Worm (Caenorhabditis elegans) whole organism, late embryonic: ENCODE measurements around the gene fut-4.

ENCODE experiments used
- ama-1 ChIP-seq: fragments of 150-350 bp; optimal IDR thresholded peaks from 2 replicates; lab custom pipeline; 2014
- ceh-14 ChIP-seq: sonication (generic microtip); optimal IDR thresholded peaks from 2 replicates; lab custom pipeline; 2016; ENCODE audit warnings: missing genotype, missing genetic modification characterization, missing compliant biosample characterization
- eyg-1 ChIP-seq: sonication (generic microtip); optimal IDR thresholded peaks from 2 replicates; lab custom pipeline; 2016; ENCODE audit warnings: missing genotype, missing genetic modification characterization, missing compliant biosample characterization
- fkh-10 ChIP-seq: fragments of 150-350 bp; optimal IDR thresholded peaks from 2 replicates; lab custom pipeline; 2014; ENCODE audit warnings: missing biosample characterization, missing genetic modification reagents, missing genetic modification characterization
- nhr-11 ChIP-seq: fragments of 150-350 bp; optimal IDR thresholded peaks from 2 replicates; lab custom pipeline; 2014; ENCODE audit warnings: missing biosample characterization, missing genetic modification characterization
- pax-1 ChIP-seq: fragments of 150-350 bp; optimal IDR thresholded peaks from 2 replicates; lab custom pipeline; 2014; ENCODE audit warnings: missing biosample characterization, missing genetic modification characterization
- pha-4 ChIP-seq: fragments of 150-350 bp; optimal IDR thresholded peaks from 2 replicates; lab custom pipeline; 2018; ENCODE audit warnings: missing biosample characterization, missing genetic modification reagents, missing genetic modification characterization

ce11 chrII:2815017-2815416, 7.3 kb downstream of the fut-4 start:
- TF ChIP-seq pha-4 (tag; lab: Kevin White, UChicago) = no peak
- no peak for TF ChIP-seq ceh-14 (tag; lab: Kevin White, UChicago)
- no peak for TF ChIP-seq eyg-1 (tag; lab: Kevin White, UChicago)
- no peak for TF ChIP-seq ama-1 (lab: Kevin White, UChicago)
- TF ChIP-seq nhr-11 (tag; lab: Kevin White, UChicago) = no peak
- no peak for TF ChIP-seq fkh-10 (GFP tag; lab: Kevin White, UChicago)
- TF ChIP-seq pax-1 (tag; lab: Kevin White, UChicago) = no peak
